Worm (Caenorhabditis elegans) whole organism, midembryonic: ENCODE data around the gene sra-10.

Experiments used
- T22C8.4 ChIP-seq: fragments of 200-800 bp; sonication (Bioruptor generic); IDR thresholded peaks from 2 replicates; pipeline ENCODE4 v1.3.6; 2022; ENCODE audit warnings: missing genetic modification characterization, missing compliant biosample characterization
- cog-1 ChIP-seq: sonication (generic microtip); optimal IDR thresholded peaks from 2 replicates; lab custom pipeline; 2016; ENCODE audit warnings: missing genetic modification characterization, missing compliant biosample characterization
- flt-1 ChIP-seq: fragments of 200-800 bp; sonication (Bioruptor generic); IDR thresholded peaks from 2 replicates; pipeline ENCODE4 v1.3.6; 2022; ENCODE audit warnings: missing genetic modification characterization, missing compliant biosample characterization
- klf-2 ChIP-seq: fragments of 200-800 bp; sonication (Bioruptor generic); conservative IDR thresholded peaks from 2 replicates; pipeline ENCODE4 v1.3.6; 2022; ENCODE audit warnings: missing genetic modification reagents, missing genetic modification characterization, missing compliant biosample characterization
- med-1 ChIP-seq: sonication (generic microtip); optimal IDR thresholded peaks from 2 replicates; lab custom pipeline; 2017; ENCODE audit warnings: missing genetic modification characterization, mild to moderate bottlenecking, missing compliant biosample characterization, antibody characterized with exemption, missing genetic modification reagents; ENCODE audit not compliant: insufficient read depth
- ref-1 ChIP-seq: fragments of 200-800 bp; sonication (Bioruptor generic); conservative IDR thresholded peaks from 2 replicates; pipeline ENCODE4 v1.3.6; 2022; ENCODE audit warnings: missing genetic modification reagents, missing genetic modification characterization, missing compliant biosample characterization
- tab-1 ChIP-seq: fragments of 200-800 bp; sonication (Bioruptor generic); IDR thresholded peaks from 2 replicates; pipeline ENCODE4 v1.3.6; 2022; ENCODE audit warnings: missing genetic modification characterization, missing compliant biosample characterization
- ztf-23 ChIP-seq: fragments of 200-800 bp; sonication (Bioruptor generic); IDR thresholded peaks from 2 replicates; pipeline ENCODE4 v1.3.6; 2022; ENCODE audit warnings: missing genetic modification reagents, missing genetic modification characterization, missing compliant biosample characterization
- ztf-29 ChIP-seq: fragments of 200-800 bp; sonication (Bioruptor generic); IDR thresholded peaks from 2 replicates; pipeline ENCODE4 v1.3.6; 2022; ENCODE audit warnings: missing genetic modification reagents, missing genetic modification characterization, missing compliant biosample characterization

sra-10 gene

ce11 chrII:10898998-10899397 lies 4.1 kb upstream of the sra-10 start:
- TF ChIP-seq klf-2, result no peak
- no peak for TF ChIP-seq tab-1 (GFP tag; lab: Robert Waterston, UW)
- TF ChIP-seq ztf-29 (GFP tag; lab: Robert Waterston, UW), result no peak
- TF ChIP-seq flt-1 (GFP tag; lab: Robert Waterston, UW), result no peak
- TF ChIP-seq T22C8.4 (GFP tag; lab: Robert Waterston, UW), result no peak
- TF ChIP-seq cog-1 (tag; lab: Kevin White, UChicago), result no peak
- TF ChIP-seq ztf-23, result no peak
- no peak for TF ChIP-seq ref-1
- TF ChIP-seq med-1 (GFP tag; lab: Kevin White, UChicago), result no peak

- no peak for TF ChIP-seq flt-1 (GFP tag; lab: Robert Waterston, UW)
- TF ChIP-seq med-1 (GFP tag; lab: Kevin White, UChicago), result no peak
- no peak for TF ChIP-seq tab-1 (GFP tag; lab: Robert Waterston, UW)
- TF ChIP-seq T22C8.4 (GFP tag; lab: Robert Waterston, UW), result no peak
- TF ChIP-seq ref-1, result no peak
- no peak for TF ChIP-seq cog-1 (tag; lab: Kevin White, UChicago)
Measured at ce11 chrII:10895959-10896358, 1.1 kb upstream of the sra-10 start.

ce11 chrII:10888979-10889378 lies 5.9 kb downstream of the sra-10 start, which contains the start of gene ptr-8:
Gene ptr-8 (plus strand): TSS chrII:10889279.
- TF ChIP-seq T22C8.4 (GFP tag; lab: Robert Waterston, UW) (no peak), med-1 (GFP tag; lab: Kevin White, UChicago) (no peak), flt-1 (GFP tag; lab: Robert Waterston, UW) (no peak), tab-1 (GFP tag; lab: Robert Waterston, UW) (no peak), cog-1 (tag; lab: Kevin White, UChicago) (no peak), ztf-23 (no peak), ref-1 (no peak), klf-2 (no peak), ztf-29 (GFP tag; lab: Robert Waterston, UW) (no peak)

ce11 chrII:10887097-10887496 lies 7.8 kb downstream of the sra-10 start:
- TF ChIP-seq klf-2 (no peak), ztf-29 (GFP tag; lab: Robert Waterston, UW) (no peak), ztf-23 (no peak), med-1 (GFP tag; lab: Kevin White, UChicago) (no peak), tab-1 (GFP tag; lab: Robert Waterston, UW) (no peak), T22C8.4 (GFP tag; lab: Robert Waterston, UW) (no peak), ref-1 (no peak), flt-1 (GFP tag; lab: Robert Waterston, UW) (no peak), cog-1 (tag; lab: Kevin White, UChicago) (no peak)

ce11 chrII:10885868-10886514 lies 8.9 kb downstream of the sra-10 start, which contains the start of gene F44F4.3:
Gene F44F4.3 (minus strand): TSS chrII:10885918.
- TF ChIP-seq ztf-29 (GFP tag; lab: Robert Waterston, UW), result no peak
- TF ChIP-seq med-1 (GFP tag; lab: Kevin White, UChicago), result no peak
- no peak for TF ChIP-seq ztf-23
- TF ChIP-seq tab-1 (GFP tag; lab: Robert Waterston, UW), result no peak
- no peak for TF ChIP-seq cog-1 (tag; lab: Kevin White, UChicago)

ce11 chrII:10885250-10885649 lies 9.6 kb downstream of the sra-10 start:
- TF ChIP-seq T22C8.4 (GFP tag; lab: Robert Waterston, UW), result no peak
- TF ChIP-seq ref-1, result no peak
- no peak for TF ChIP-seq ztf-23
- no peak for TF ChIP-seq tab-1 (GFP tag; lab: Robert Waterston, UW)
- TF ChIP-seq cog-1 (tag; lab: Kevin White, UChicago), result no peak
- no peak for TF ChIP-seq ztf-29 (GFP tag; lab: Robert Waterston, UW)
- TF ChIP-seq flt-1 (GFP tag; lab: Robert Waterston, UW), result no peak
- no peak for TF ChIP-seq med-1 (GFP tag; lab: Kevin White, UChicago)
- no peak for TF ChIP-seq klf-2

ce11 chrII:10884396-10884795 lies 10.5 kb downstream of the sra-10 start, which contains the start of gene egg-3:
Gene egg-3 (minus strand): TSS chrII:10884441.
- TF ChIP-seq flt-1 (GFP tag; lab: Robert Waterston, UW) (no peak), tab-1 (GFP tag; lab: Robert Waterston, UW) (no peak), ztf-29 (GFP tag; lab: Robert Waterston, UW) (no peak)

ce11 chrII:10880625-10881024 lies 14.3 kb downstream of the sra-10 start, which contains the start of gene lurp-1:
Gene lurp-1 (plus strand): TSS chrII:10880925.
- TF ChIP-seq flt-1 (GFP tag; lab: Robert Waterston, UW) (no peak), med-1 (GFP tag; lab: Kevin White, UChicago) (no peak), ref-1 (no peak), ztf-29 (GFP tag; lab: Robert Waterston, UW) (no peak), T22C8.4 (GFP tag; lab: Robert Waterston, UW) (no peak), ztf-23 (no peak), cog-1 (tag; lab: Kevin White, UChicago) (no peak), klf-2 (no peak), tab-1 (GFP tag; lab: Robert Waterston, UW) (no peak)

ce11 chrII:10873631-10874030 lies 21.3 kb downstream of the sra-10 start, which contains the start of gene orc-2:
Gene orc-2 (plus strand): TSS chrII:10873931.
- TF ChIP-seq T22C8.4 (GFP tag; lab: Robert Waterston, UW) (no peak), cog-1 (tag; lab: Kevin White, UChicago) (no peak), flt-1 (GFP tag; lab: Robert Waterston, UW) (no peak), med-1 (GFP tag; lab: Kevin White, UChicago) (no peak), ref-1 (no peak), tab-1 (GFP tag; lab: Robert Waterston, UW) (no peak), ztf-23 (no peak), klf-2 (no peak), ztf-29 (GFP tag; lab: Robert Waterston, UW) (no peak)
